Worm (Caenorhabditis elegans): Measurements from ENCODE around the gene swt-3.

- TF ChIP-seq R02D3.7 (tag; optimal IDR thresholded peaks at IDR 0.05): no peak
- TF ChIP-seq nhr-10 (tag; optimal IDR thresholded peaks at IDR 0.05): no peak
- TF ChIP-seq hlh-30 (tag; optimal IDR thresholded peaks at IDR 0.05; ENCODE audit: insufficient read depth): no peak
- TF ChIP-seq fos-1 (tag; optimal IDR thresholded peaks at IDR 0.05): no peak
- no peak for TF ChIP-seq nhr-6 (tag; optimal IDR thresholded peaks at IDR 0.05)
- TF ChIP-seq F49E8.2 (tag; optimal IDR thresholded peaks at IDR 0.05; ENCODE audit: borderline replicate concordance): no peak
- no peak for TF ChIP-seq nhr-237 (tag; optimal IDR thresholded peaks at IDR 0.05)
- TF ChIP-seq ceh-82 (tag; optimal IDR thresholded peaks at IDR 0.05): no peak
- TF ChIP-seq nhr-11 (tag; optimal IDR thresholded peaks at IDR 0.05): no peak
- no peak for TF ChIP-seq aly-2 (tag; optimal IDR thresholded peaks at IDR 0.05)
- TF ChIP-seq ces-1 (GFP tag; optimal IDR thresholded peaks at IDR 0.05): no peak
These were observed 15.4 kb downstream of the swt-3 start, which contains the start of gene T25B9.12 for ce11 chrIV:10765053-10765452.

Measured in whole organism, L4 larva.